Worm (Caenorhabditis elegans): Measurements from ENCODE around the gene cpsf-2.

The cpsf-2 gene

DNA sequence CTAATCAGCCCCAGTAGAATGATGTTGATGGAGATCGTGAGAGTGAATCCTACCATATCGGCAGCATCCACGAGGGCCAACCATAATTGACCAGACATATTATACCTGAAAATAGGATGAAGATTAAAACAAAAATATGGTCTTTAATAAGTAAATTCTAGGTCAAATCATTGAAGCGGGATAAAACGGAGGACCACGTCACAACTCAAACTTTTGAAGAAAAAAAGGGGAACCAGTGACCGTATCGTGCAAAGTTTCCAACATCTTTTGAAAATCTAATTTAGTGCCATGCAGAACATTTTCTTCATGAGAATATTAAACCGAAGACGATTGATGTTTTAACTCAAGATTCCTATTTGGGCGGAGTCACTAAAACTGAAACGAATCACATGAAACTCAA, 40.7 kb upstream of the cpsf-2 start, which contains the start of gene str-112:
Gene str-112, minus strand, starts transcription at position 101 of the 400 bp plus-strand sequence.
- TF ChIP-seq sup-37 (GFP tag; optimal IDR thresholded peaks at IDR 0.05) (no peak), vab-15 (tag; optimal IDR thresholded peaks at IDR 0.05) (no peak), lin-14 (GFP tag; optimal IDR thresholded peaks at IDR 0.05) (no peak), egl-13 (tag; optimal IDR thresholded peaks at IDR 0.05) (no peak), ceh-63 (GFP tag; optimal IDR thresholded peaks at IDR 0.05) (no peak), efl-1 (optimal IDR thresholded peaks at IDR 0.05) (no peak), efl-1 (GFP tag; optimal IDR thresholded peaks at IDR 0.05 in 1 of 2) (no peak), C34B4.2 (tag; optimal IDR thresholded peaks at IDR 0.05) (no peak), Y116A8C.19 (tag; optimal IDR thresholded peaks at IDR 0.05; ENCODE audit: borderline replicate concordance) (no peak), ceh-82 (tag; optimal IDR thresholded peaks at IDR 0.05) (no peak), nhr-237 (tag; optimal IDR thresholded peaks at IDR 0.05) (no peak), fos-1 (tag; optimal IDR thresholded peaks at IDR 0.05) (no peak), aha-1 (tag; optimal IDR thresholded peaks at IDR 0.05) (no peak), lin-39 (tag; optimal IDR thresholded peaks at IDR 0.05) (no peak), zip-4 (GFP tag; optimal IDR thresholded peaks at IDR 0.05) (no peak), unc-30 (tag; optimal IDR thresholded peaks at IDR 0.05) (no peak), sox-4 (tag; optimal IDR thresholded peaks at IDR 0.05) (no peak), irx-1 (tag; optimal IDR thresholded peaks at IDR 0.05) (no peak), skn-1 (tag; optimal IDR thresholded peaks at IDR 0.05) (no peak)

DNA sequence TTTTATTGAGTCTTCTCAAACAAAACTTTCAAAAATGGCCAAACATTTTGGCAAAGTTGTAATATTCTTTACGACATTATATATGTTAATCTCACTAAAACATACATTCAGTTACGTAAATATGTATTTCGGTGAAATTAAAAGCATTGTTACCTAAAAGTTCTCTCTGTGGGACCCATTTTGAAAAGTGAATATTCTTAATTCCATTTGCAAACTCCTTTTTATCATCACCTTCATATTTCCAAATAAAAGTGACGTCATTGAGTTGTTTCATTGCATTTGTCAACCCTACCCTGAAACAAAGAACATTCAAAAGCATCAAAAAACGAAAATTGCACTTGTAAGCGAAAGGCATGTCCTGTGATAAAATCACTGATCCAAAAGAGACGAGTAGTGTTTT, 38.6 kb upstream of the cpsf-2 start:
- TF ChIP-seq nhr-19 (GFP tag; conservative IDR thresholded peaks at IDR 0.05) (peak; percentile 33), ceh-63 (GFP tag; optimal IDR thresholded peaks at IDR 0.05) (no peak), nhr-71 (tag; optimal IDR thresholded peaks at IDR 0.05) (peak; percentile 14), efl-1 (optimal IDR thresholded peaks at IDR 0.05) (no peak), efl-1 (GFP tag; optimal IDR thresholded peaks at IDR 0.05 in 1 of 2) (peak in 1 of 2 experiments; percentile 20), fkh-8 (tag; optimal IDR thresholded peaks at IDR 0.05) (peak; percentile 29), nhr-20 (tag; optimal IDR thresholded peaks at IDR 0.05) (peak; percentile 14)

DNA sequence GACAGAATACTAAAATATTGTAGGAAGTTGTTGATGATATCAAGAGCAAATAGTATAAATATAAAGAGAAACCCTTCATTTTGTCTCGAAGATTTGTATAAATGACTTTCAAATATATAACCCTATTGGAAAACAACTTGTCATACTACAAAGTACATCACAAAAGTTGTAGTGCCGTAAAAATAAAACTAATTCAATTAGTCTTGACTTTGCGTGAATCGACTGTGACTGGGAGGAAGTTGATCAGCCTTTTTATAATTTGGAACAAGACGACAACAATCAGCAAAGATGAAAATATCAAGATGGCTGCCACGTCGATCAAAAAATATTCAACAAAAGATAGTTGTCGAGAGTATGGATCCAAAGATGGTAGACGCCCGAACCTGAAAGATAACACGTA, 37.1 kb upstream of the cpsf-2 start, which contains the start of gene ugt-40:
Gene ugt-40, minus strand, starts transcription at position 101 of the 400 bp plus-strand sequence.
- TF ChIP-seq snpc-4 (tag; optimal IDR thresholded peaks at IDR 0.05) (no peak), nhr-19 (GFP tag; conservative IDR thresholded peaks at IDR 0.05) (no peak), unc-86 (tag; optimal IDR thresholded peaks at IDR 0.05) (no peak), zag-1 (tag; optimal IDR thresholded peaks at IDR 0.05) (no peak), nhr-11 (tag; optimal IDR thresholded peaks at IDR 0.05) (no peak), tbx-2 (tag; optimal IDR thresholded peaks at IDR 0.05) (no peak), blmp-1 (tag; optimal IDR thresholded peaks at IDR 0.05) (no peak), nhr-76 (tag; optimal IDR thresholded peaks at IDR 0.05) (no peak), hlh-4 (tag; optimal IDR thresholded peaks at IDR 0.05) (no peak)

DNA sequence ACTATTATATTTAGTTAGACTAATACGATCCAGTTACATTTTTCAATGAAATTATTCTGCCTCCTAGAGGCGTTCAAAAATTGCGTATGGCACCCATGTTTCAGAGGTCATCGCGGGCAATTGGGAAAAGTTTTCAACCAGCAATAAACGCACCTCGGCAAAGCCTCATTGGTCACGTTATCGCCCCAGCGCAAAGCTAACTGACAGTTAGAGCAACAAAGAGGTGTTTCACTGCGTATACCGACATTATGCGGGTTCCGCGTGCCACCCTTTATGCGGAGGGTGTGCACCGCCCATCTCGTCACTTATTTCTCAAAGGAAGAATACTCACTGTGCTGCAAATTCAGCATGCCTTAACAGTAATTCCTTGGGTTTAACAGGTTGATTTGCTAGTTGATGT, 36.3 kb upstream of the cpsf-2 start:
- TF ChIP-seq snpc-4 (tag; optimal IDR thresholded peaks at IDR 0.05) (peak; percentile 83), grh-1 (GFP tag; IDR thresholded peaks at IDR 0.05) (0 out of 2 replicates have a peak, but pooled peaks have one; percentile 8), lsy-2 (tag; optimal IDR thresholded peaks at IDR 0.05) (no peak), elt-2 (tag; optimal IDR thresholded peaks at IDR 0.05) (peak; percentile 24)

DNA sequence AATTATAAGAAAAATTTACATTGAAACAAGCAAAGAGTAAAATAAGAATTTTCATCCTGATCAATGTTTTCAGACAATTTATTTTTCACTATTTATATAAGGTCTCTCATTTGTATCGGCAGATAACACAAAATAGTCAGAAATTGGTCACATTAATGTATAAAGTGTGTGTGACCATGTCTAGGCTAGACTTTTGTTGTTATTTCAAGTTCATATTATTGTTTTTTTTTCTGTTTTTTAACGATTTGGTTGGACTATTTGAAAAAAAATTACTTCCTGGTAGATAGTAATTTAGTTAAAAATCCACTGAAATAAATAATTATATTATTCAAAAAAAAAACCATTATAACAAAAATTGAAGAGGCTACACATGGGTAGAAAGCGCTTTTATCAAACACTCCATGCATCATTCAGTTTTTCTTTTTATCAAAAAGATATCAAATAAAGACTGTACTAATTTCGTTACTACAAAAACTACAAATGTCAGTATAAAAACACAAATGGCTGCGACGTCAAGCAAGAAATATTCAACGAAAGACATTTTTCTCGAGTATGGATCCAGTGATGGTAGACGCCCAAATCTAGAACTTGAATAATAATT, 33.6 kb upstream of the cpsf-2 start, which contains the start of gene ugt-37:
Gene ugt-37, minus strand, starts transcription at position 69 of the 601 bp plus-strand sequence.
- TF ChIP-seq efl-1 (optimal IDR thresholded peaks at IDR 0.05) (no peak), efl-1 (GFP tag; optimal IDR thresholded peaks at IDR 0.05 in 1 of 2) (peak in 1 of 2 experiments; percentile 22), nhr-47 (tag; optimal IDR thresholded peaks at IDR 0.05) (no peak), elt-2 (tag; optimal IDR thresholded peaks at IDR 0.05) (peak; percentile 14)
